Fruit fly (Drosophila melanogaster) whole organism, wandering third instar larva: Measurements from ENCODE around the gene Galt.

Source experiments
- Hnf4 ChIP-seq: fragments of 200-800 bp; sonication (Bioruptor generic); optimal IDR thresholded peaks from 2 replicates; lab custom pipeline; 2016; ENCODE audit warnings: missing biosample characterization, mild to moderate bottlenecking, missing genetic modification characterization
- Mio ChIP-seq: sonication (Bioruptor generic); optimal IDR thresholded peaks from 2 replicates; lab custom pipeline; 2016; ENCODE audit warnings: missing biosample characterization, missing genetic modification characterization
- Myc ChIP-seq: fragments of >200 bp; optimal IDR thresholded peaks from 2 replicates; lab custom pipeline; 2017
- dmrt93B ChIP-seq: fragments of 200-800 bp; sonication (Bioruptor generic); optimal IDR thresholded peaks from 2 replicates; lab custom pipeline; 2018; ENCODE audit warnings: missing biosample characterization, mild to moderate bottlenecking, missing genetic modification characterization
- foxo ChIP-seq, 2 experiments: fragments of 200-800 bp; sonication (Bioruptor generic); optimal IDR thresholded peaks; 2 replicates in 1 of 2; 3 replicates in 1 of 2; lab custom pipeline; 2016 to 2017; ENCODE audit warnings: missing biosample characterization in 2 of 2, missing genetic modification characterization in 2 of 2
- h ChIP-seq: fragments of 200-800 bp; sonication (Bioruptor generic); optimal IDR thresholded peaks from 3 replicates; lab custom pipeline; 2016; ENCODE audit warnings: missing biosample characterization, mild to moderate bottlenecking, missing genetic modification characterization
- jim ChIP-seq: fragments of 175-275, 200-325 bp; sonication (Bioruptor generic); optimal IDR thresholded peaks from 2 replicates; lab custom pipeline; 2016; ENCODE audit warnings: missing biosample characterization, mild to moderate bottlenecking, missing genetic modification characterization
- pan ChIP-seq: fragments of >200 bp; optimal IDR thresholded peaks from 2 replicates; lab custom pipeline; 2017
- usp ChIP-seq: fragments of >200 bp; optimal IDR thresholded peaks from 2 replicates; lab custom pipeline; 2017; ENCODE audit warnings: missing biosample characterization, missing genetic modification characterization

dm6 chr2L:6706368-6706919 is 38.6 kb upstream of the Galt start:
- TF ChIP-seq Myc (lab: Kevin White, UChicago) (no peak), dmrt93B (GFP tag; lab: Kevin White, UChicago) (no peak), h (GFP tag; lab: Kevin White, UChicago) (no peak), Hnf4 (GFP tag; lab: Kevin White, UChicago) (no peak), usp (GFP tag; lab: Kevin White, UChicago) (no peak), jim (GFP tag; lab: Kevin White, UChicago) (no peak), foxo (GFP tag; optimal IDR thresholded peaks at IDR 0.05; lab: Kevin White, UChicago) (no peak), pan (lab: Kevin White, UChicago) (no peak), Mio (GFP tag; lab: Kevin White, UChicago) (no peak)
